Worm (Caenorhabditis elegans): ENCODE measurements around the gene srd-63.

ce11 chrV:16377188-16377587, 16.4 kb downstream of the srd-63 start:
- TF ChIP-seq ces-1 (GFP tag; optimal IDR thresholded peaks at IDR 0.05) (no peak), ztf-11 (tag; optimal IDR thresholded peaks at IDR 0.05) (no peak), nhr-12 (tag; optimal IDR thresholded peaks at IDR 0.05) (no peak), nhr-237 (tag; optimal IDR thresholded peaks at IDR 0.05) (no peak), nhr-28 (tag; optimal IDR thresholded peaks at IDR 0.05) (no peak), hlh-1 (tag; optimal IDR thresholded peaks at IDR 0.05) (no peak), snpc-4 (tag; optimal IDR thresholded peaks at IDR 0.05) (no peak), unc-39 (tag; optimal IDR thresholded peaks at IDR 0.05) (no peak), elt-3 (tag; optimal IDR thresholded peaks at IDR 0.05) (no peak), unc-120 (tag; optimal IDR thresholded peaks at IDR 0.05; ENCODE audit: poor library complexity, severe bottlenecking) (no peak), mep-1 (tag; optimal IDR thresholded peaks at IDR 0.05) (no peak), pha-4 (tag; optimal IDR thresholded peaks at IDR 0.05) (no peak), lin-13 (tag; optimal IDR thresholded peaks at IDR 0.05) (no peak)

Measured in whole organism, mixed stage, embryonic.